Worm (Caenorhabditis elegans): ENCODE measurements around the gene cyp-13A12.

cyp-13A12 gene

ce11 chrIII:13061734-13062133 lies 37.4 kb downstream of the cyp-13A12 start:
- TF ChIP-seq rcor-1 (GFP tag; IDR thresholded peaks at IDR 0.05), result 0 out of 2 replicates have a peak, but pooled peaks have one; percentile 8
- no peak for TF ChIP-seq xnd-1 (tag; optimal IDR thresholded peaks at IDR 0.05)
- TF ChIP-seq gei-17 (GFP tag; optimal IDR thresholded peaks at IDR 0.05), result no peak
- TF ChIP-seq pbrm-1 (GFP tag; IDR thresholded peaks at IDR 0.05), result no peak
- 0 out of 2 replicates have a peak, but pooled peaks have one; percentile 54 for TF ChIP-seq madf-3 (GFP tag; IDR thresholded peaks at IDR 0.05)
- TF ChIP-seq Y95B8A.8 (GFP tag; IDR thresholded peaks at IDR 0.05), result no peak
- 0 out of 2 replicates have a peak, but pooled peaks have one; percentile 19 for TF ChIP-seq Y79H2A.3 (GFP tag; conservative IDR thresholded peaks at IDR 0.05)

- TF ChIP-seq pha-4 (tag; optimal IDR thresholded peaks at IDR 0.05), result peak; percentile 22
- TF ChIP-seq K11D2.4 (GFP tag; IDR thresholded peaks at IDR 0.05), result peak; percentile 72; the same call in 1 of the 2 replicates
- TF ChIP-seq tbx-9 (tag; optimal IDR thresholded peaks at IDR 0.05; ENCODE audit: borderline replicate concordance), result no peak
- TF ChIP-seq F57A8.1 (GFP tag; optimal IDR thresholded peaks at IDR 0.05), result no peak
- TF ChIP-seq rcor-1 (GFP tag; IDR thresholded peaks at IDR 0.05), result peak; percentile 84
- no peak for TF ChIP-seq snpc-1.3 (tag; optimal IDR thresholded peaks at IDR 0.05; ENCODE audit: insufficient read depth)
- TF ChIP-seq sptf-2 (GFP tag; optimal IDR thresholded peaks at IDR 0.05), result peak; percentile 16
- no peak for TF ChIP-seq ztf-22 (GFP tag; optimal IDR thresholded peaks at IDR 0.05)
- TF ChIP-seq ekl-4 (GFP tag; IDR thresholded peaks at IDR 0.05), result peak; percentile 52; the same call in 1 of the 2 replicates
- TF ChIP-seq dox-1 (GFP tag; IDR thresholded peaks at IDR 0.05), result peak; percentile 56
- TF ChIP-seq hmg-1.2 (GFP tag; IDR thresholded peaks at IDR 0.05), result peak; percentile 91
- peak; percentile 10 for TF ChIP-seq snpc-1.1 (tag; optimal IDR thresholded peaks at IDR 0.05; ENCODE audit: insufficient read depth)
- TF ChIP-seq egrh-3 (GFP tag; IDR thresholded peaks at IDR 0.05), result peak; percentile 74
- TF ChIP-seq die-1 (tag; optimal IDR thresholded peaks at IDR 0.05), result peak; percentile 56
- no peak for TF ChIP-seq unc-62 (GFP tag; optimal IDR thresholded peaks at IDR 0.05)
- TF ChIP-seq madf-10 (tag; optimal IDR thresholded peaks at IDR 0.05), result peak; percentile 59
- peak; percentile 39 for TF ChIP-seq tbp1 (GFP tag; optimal IDR thresholded peaks at IDR 0.05)
- TF ChIP-seq snpc-4 (GFP tag; optimal IDR thresholded peaks at IDR 0.05), result peak; percentile 62
- peak; percentile 2 to 56 (median 30) for TF ChIP-seq snpc-4 (tag; optimal IDR thresholded peaks at IDR 0.05)
- no peak for TF ChIP-seq fkh-3 (tag; optimal IDR thresholded peaks at IDR 0.05)
- TF ChIP-seq Y67H2A.10 (GFP tag; conservative IDR thresholded peaks at IDR 0.05), result peak; percentile 37; the same call in 1 of the 2 replicates
- TF ChIP-seq ceh-100 (GFP tag; IDR thresholded peaks at IDR 0.05), result no peak
- TF ChIP-seq mcd-1 (GFP tag; IDR thresholded peaks at IDR 0.05), result peak; percentile 73
- TF ChIP-seq lin-54 (GFP tag; optimal IDR thresholded peaks at IDR 0.05), result peak; percentile 19
- TF ChIP-seq hsf-1 (GFP tag; IDR thresholded peaks at IDR 0.05), result peak; percentile 54; the same call in 1 of the 2 replicates
- no peak for TF ChIP-seq rec-8 (tag; optimal IDR thresholded peaks at IDR 0.05)
- peak; percentile 79 for TF ChIP-seq madf-3 (GFP tag; IDR thresholded peaks at IDR 0.05)
- TF ChIP-seq Y79H2A.3 (GFP tag; conservative IDR thresholded peaks at IDR 0.05), result no peak
- peak; percentile 30 for TF ChIP-seq ZK185.1 (tag; optimal IDR thresholded peaks at IDR 0.05; ENCODE audit: poor library complexity, severe bottlenecking)
- TF ChIP-seq ceh-27 (GFP tag; optimal IDR thresholded peaks at IDR 0.05), result peak; percentile 96
- TF ChIP-seq ama-1 (optimal IDR thresholded peaks at IDR 0.05), result no peak
- peak; percentile 1 to 26 for TF ChIP-seq ama-1 (GFP tag; optimal IDR thresholded peaks at IDR 0.05)
- peak in 1 of 2 experiments; percentile 40 for TF ChIP-seq let-607 (tag; optimal IDR thresholded peaks at IDR 0.05)
- no peak for TF ChIP-seq ets-4 (GFP tag; optimal IDR thresholded peaks at IDR 0.05)
- no peak for TF ChIP-seq ztf-25 (GFP tag; IDR thresholded peaks at IDR 0.05)
- TF ChIP-seq attf-5 (GFP tag; optimal IDR thresholded peaks at IDR 0.05), result peak; percentile 80
- no peak for TF ChIP-seq hrde-1 (tag; optimal IDR thresholded peaks at IDR 0.05; ENCODE audit: borderline replicate concordance)
- peak; percentile 14 for TF ChIP-seq ceh-79 (tag; optimal IDR thresholded peaks at IDR 0.05)
- TF ChIP-seq ceh-58 (GFP tag; IDR thresholded peaks at IDR 0.05), result no peak
- peak; percentile 77 for TF ChIP-seq B0336.3 (GFP tag; IDR thresholded peaks at IDR 0.05)
- no peak for TF ChIP-seq T26A5.8 (tag; optimal IDR thresholded peaks at IDR 0.05)
These were observed 38.1 kb downstream of the cyp-13A12 start for ce11 chrIII:13062414-13062965.
